Worm (Caenorhabditis elegans): ENCODE results near the gene T08G5.2.

ce11 chrV:14033649-14034048 lies 7.6 kb upstream of the T08G5.2 start, which contains the start of gene ins-10:
- TF ChIP-seq dao-5 (tag; optimal IDR thresholded peaks at IDR 0.05): no peak
- TF ChIP-seq W03F9.2 (tag; optimal IDR thresholded peaks at IDR 0.05): no peak
- no peak for TF ChIP-seq him-1 (tag; optimal IDR thresholded peaks at IDR 0.05)

Data from whole organism, L4/young adult.